Fruit fly (Drosophila melanogaster): ENCODE results near the gene fiz.

fiz gene

DNA sequence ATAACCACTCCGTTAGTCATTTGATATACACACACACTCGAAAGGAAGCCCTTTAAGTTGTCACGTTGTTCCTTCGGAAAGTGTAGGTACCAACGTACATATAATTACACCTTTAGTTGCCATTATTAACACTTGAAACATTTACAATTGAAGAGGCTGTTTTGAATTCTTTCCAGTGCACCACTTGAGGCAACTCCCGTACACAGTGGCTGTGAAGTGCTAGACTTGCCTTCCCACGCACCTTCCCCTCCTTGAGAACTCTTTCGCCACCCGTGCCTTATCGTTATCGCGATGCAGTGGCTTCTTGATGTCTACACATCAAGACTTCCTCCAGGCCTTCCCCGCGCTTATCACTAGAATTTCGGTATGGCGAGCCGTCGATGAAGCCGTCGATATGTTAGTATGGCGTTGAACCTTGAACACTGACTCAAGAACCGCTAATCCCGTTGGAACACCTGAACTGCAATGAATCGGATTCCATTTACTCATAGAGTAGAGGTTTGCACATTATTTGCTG lies 41.9 kb upstream of the fiz start:
- TF ChIP-seq pad (GFP tag; optimal IDR thresholded peaks at IDR 0.05), result peak; percentile 98
- TF ChIP-seq CG1620 (GFP tag; optimal IDR thresholded peaks at IDR 0.05), result no peak
- TF ChIP-seq ovo (GFP tag; optimal IDR thresholded peaks at IDR 0.05), result peak; percentile 1

DNA sequence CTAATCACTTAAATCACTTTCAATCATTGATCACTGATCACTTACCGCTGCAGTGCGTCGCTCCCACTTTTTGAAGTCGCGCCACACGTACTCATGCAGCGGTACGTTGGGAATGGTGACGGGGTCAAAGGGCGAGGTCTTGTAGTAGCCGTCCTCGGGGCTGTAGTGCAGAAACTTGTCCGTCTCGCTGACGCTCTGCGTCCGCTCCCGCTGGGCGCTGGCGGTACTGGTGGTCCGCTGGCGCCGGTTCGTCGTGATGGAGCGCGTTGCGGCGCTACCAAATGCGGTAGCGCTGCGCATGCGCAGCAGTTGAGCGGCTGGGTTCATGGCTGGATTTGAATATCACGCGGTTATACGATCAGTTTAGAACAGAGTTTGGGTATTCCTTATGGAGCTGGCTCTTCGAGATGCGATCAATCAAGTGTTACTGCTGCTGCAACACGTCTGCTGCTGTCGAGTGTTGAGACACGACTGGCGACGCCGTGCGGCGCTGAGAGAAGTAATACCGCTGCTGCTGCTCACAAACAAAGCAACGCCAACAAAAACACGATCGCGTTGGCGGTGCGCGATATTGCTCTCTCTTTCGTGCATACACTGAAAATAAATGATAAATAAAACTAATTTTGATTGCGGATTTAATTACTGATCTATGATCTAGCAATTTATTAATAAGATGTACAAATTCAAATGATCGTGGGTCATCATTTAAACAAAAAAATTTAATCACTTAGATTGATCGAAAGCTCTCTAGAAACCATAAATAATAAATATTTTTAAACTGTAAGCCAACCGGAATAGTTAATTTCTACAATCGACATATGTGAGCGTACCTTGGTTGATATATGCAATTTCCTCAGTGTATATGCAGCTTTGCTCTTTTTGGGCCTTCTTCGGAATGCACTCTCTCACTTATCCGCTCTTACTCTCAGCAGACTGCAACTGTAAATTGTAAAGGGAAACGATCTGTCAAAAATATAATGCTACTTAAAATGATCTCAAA lies 41.1 kb upstream of the fiz start:
- peak; percentile 90 for TF ChIP-seq CG5204 (GFP tag; optimal IDR thresholded peaks at IDR 0.05)
- TF ChIP-seq cnc (optimal IDR thresholded peaks at IDR 0.05), result no peak
- peak; percentile 88 for TF ChIP-seq CG7045 (GFP tag; optimal IDR thresholded peaks at IDR 0.05)
- TF ChIP-seq CG33017 (tag; optimal IDR thresholded peaks at IDR 0.05), result peak; percentile 92
- peak; percentile 93 for TF ChIP-seq CG14711 (tag; optimal IDR thresholded peaks at IDR 0.05)
- peak; percentile 85 for TF ChIP-seq Mnt (GFP tag; optimal IDR thresholded peaks at IDR 0.05)
- TF ChIP-seq tj (GFP tag; optimal IDR thresholded peaks at IDR 0.05), result peak; percentile 92
- TF ChIP-seq Hr96 (GFP tag; optimal IDR thresholded peaks at IDR 0.05), result peak; percentile 91
- TF ChIP-seq toe (GFP tag; optimal IDR thresholded peaks at IDR 0.05), result peak; percentile 79
- peak; percentile 99 for TF ChIP-seq CG11617 (GFP tag; optimal IDR thresholded peaks at IDR 0.05)
- TF ChIP-seq CG1620 (GFP tag; optimal IDR thresholded peaks at IDR 0.05), result peak; percentile 98
- TF ChIP-seq CG7101 (tag; optimal IDR thresholded peaks at IDR 0.05), result peak; percentile 97
- TF ChIP-seq pad (GFP tag; optimal IDR thresholded peaks at IDR 0.05), result no peak
- TF ChIP-seq CG12768 (GFP tag; optimal IDR thresholded peaks at IDR 0.05), result peak; percentile 90
- peak; percentile 61 for TF ChIP-seq Clk (GFP tag; optimal IDR thresholded peaks at IDR 0.05)
- TF ChIP-seq ovo (GFP tag; optimal IDR thresholded peaks at IDR 0.05), result peak; percentile 93
- TF ChIP-seq cic (GFP tag; optimal IDR thresholded peaks at IDR 0.05), result no peak
- TF ChIP-seq bab1 (GFP tag; optimal IDR thresholded peaks at IDR 0.05), result peak; percentile 99
- TF ChIP-seq kay (GFP tag; ENCODE audit: borderline replicate concordance), result peak; percentile 93
- TF ChIP-seq Crg-1 (GFP tag; optimal IDR thresholded peaks at IDR 0.05), result peak; percentile 96

DNA sequence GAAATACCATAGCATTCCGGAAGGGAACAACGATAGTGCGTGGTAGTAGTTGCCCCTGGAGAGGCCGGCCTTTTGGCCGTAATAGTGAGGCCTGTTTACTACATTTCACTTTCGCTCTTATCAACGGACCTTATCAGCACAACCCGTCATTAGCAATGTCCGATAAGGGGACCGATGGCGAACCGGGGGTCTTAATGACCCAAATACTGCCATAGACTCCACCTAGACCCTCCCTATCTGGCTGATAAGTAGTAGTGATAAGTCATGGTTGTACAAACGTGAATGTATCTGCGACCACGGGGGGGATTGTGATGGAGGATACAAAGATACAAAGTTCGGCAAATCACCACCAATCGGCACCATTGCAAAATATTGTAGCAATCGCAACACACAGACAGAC lies 39.7 kb upstream of the fiz start:
- no peak for TF ChIP-seq CG11617 (GFP tag; optimal IDR thresholded peaks at IDR 0.05)
- no peak for TF ChIP-seq Crg-1 (GFP tag; optimal IDR thresholded peaks at IDR 0.05)
- TF ChIP-seq CG1620 (GFP tag; optimal IDR thresholded peaks at IDR 0.05), result no peak
- peak; percentile 11 for TF ChIP-seq Hr96 (GFP tag; optimal IDR thresholded peaks at IDR 0.05)
- no peak for TF ChIP-seq CG5204 (GFP tag; optimal IDR thresholded peaks at IDR 0.05)
- peak; percentile 12 for TF ChIP-seq Mnt (GFP tag; optimal IDR thresholded peaks at IDR 0.05)

DNA sequence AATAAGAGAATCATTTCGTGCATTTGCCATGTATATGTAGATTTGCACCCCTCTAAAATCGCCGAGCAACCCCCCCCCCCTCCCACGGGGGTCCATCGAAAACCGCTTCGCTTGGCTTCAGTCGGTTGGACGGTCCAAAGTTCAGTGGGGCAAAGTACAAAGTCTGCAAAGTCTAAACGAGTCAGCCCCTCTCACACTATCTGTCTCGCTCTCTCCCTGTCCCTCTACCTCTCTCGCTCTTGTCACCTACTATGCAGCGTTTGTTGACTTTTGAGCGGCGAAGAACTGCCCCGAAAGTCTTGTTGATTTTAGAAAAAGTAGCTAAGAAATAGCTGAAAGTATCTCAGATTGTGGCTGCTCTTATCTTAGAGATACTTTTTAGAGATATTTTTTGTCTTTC lies 37.9 kb upstream of the fiz start:
- peak; percentile 73 for TF ChIP-seq ovo (GFP tag; optimal IDR thresholded peaks at IDR 0.05)
- TF ChIP-seq Hr96 (GFP tag; optimal IDR thresholded peaks at IDR 0.05), result peak; percentile 90
- peak; percentile 59 for TF ChIP-seq CG5204 (GFP tag; optimal IDR thresholded peaks at IDR 0.05)
- peak; percentile 72 for TF ChIP-seq CG33017 (tag; optimal IDR thresholded peaks at IDR 0.05)
- TF ChIP-seq CG7045 (GFP tag; optimal IDR thresholded peaks at IDR 0.05), result peak; percentile 79
- peak; percentile 53 for TF ChIP-seq Mnt (GFP tag; optimal IDR thresholded peaks at IDR 0.05)
- peak; percentile 58 for TF ChIP-seq Crg-1 (GFP tag; optimal IDR thresholded peaks at IDR 0.05)
- TF ChIP-seq cic (GFP tag; optimal IDR thresholded peaks at IDR 0.05), result peak; percentile 41
- peak; percentile 83 for TF ChIP-seq kay (GFP tag; ENCODE audit: borderline replicate concordance)
- peak; percentile 95 for TF ChIP-seq tj (GFP tag; optimal IDR thresholded peaks at IDR 0.05)
- TF ChIP-seq CG7101 (tag; optimal IDR thresholded peaks at IDR 0.05), result peak; percentile 67
- TF ChIP-seq CG11617 (GFP tag; optimal IDR thresholded peaks at IDR 0.05), result peak; percentile 85
- TF ChIP-seq cnc (optimal IDR thresholded peaks at IDR 0.05), result no peak
- peak; percentile 8 for TF ChIP-seq bab1 (GFP tag; optimal IDR thresholded peaks at IDR 0.05)
- peak; percentile 71 for TF ChIP-seq toe (GFP tag; optimal IDR thresholded peaks at IDR 0.05)
- peak; percentile 64 for TF ChIP-seq CG14711 (tag; optimal IDR thresholded peaks at IDR 0.05)
- peak; percentile 73 for TF ChIP-seq Clk (GFP tag; optimal IDR thresholded peaks at IDR 0.05)
- TF ChIP-seq pad (GFP tag; optimal IDR thresholded peaks at IDR 0.05), result peak; percentile 52
- peak; percentile 40 for TF ChIP-seq CG1620 (GFP tag; optimal IDR thresholded peaks at IDR 0.05)
- peak; percentile 99 for TF ChIP-seq CG12768 (GFP tag; optimal IDR thresholded peaks at IDR 0.05)

DNA sequence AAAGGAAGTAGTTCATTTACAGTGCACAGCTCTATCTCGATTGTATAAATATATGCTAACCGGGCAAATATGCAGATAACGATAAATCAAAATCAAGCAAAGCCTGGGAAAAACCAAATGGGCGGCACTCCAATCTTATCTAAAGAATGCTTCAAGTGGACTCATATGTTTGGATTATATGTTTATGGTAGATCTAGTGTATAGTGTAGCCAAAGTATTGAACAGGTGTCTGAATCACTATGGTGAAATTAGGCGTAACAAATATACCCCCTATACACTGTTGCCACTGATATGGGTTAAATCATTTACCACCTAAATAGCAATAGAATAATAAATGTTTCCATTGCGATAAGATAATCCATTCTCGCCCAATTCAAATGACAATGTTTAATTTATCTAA lies 37.0 kb upstream of the fiz start:
- TF ChIP-seq ovo (GFP tag; optimal IDR thresholded peaks at IDR 0.05) (no peak), CG7045 (GFP tag; optimal IDR thresholded peaks at IDR 0.05) (no peak), Clk (GFP tag; optimal IDR thresholded peaks at IDR 0.05) (no peak), CG5204 (GFP tag; optimal IDR thresholded peaks at IDR 0.05) (no peak), bab1 (GFP tag; optimal IDR thresholded peaks at IDR 0.05) (no peak), pad (GFP tag; optimal IDR thresholded peaks at IDR 0.05) (no peak), CG11617 (GFP tag; optimal IDR thresholded peaks at IDR 0.05) (no peak)

DNA sequence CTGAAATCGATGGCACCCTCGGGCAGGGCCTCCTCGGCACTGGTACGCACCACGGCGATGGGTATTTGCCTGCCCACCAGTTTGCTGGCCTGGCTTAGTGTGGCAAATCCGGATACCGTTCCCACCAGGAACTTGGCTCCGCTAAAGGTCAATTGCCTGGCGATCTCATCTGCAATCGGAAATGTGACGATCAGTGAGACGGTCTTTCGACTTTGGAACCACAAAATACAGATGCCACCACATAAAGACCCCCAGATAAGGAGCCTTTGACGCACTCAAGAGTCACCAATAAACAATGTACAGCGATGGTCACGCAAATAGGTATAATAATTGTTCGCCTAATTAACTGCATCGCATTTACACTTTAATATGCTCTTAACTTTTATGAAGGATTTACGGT lies 26.7 kb upstream of the fiz start:
- no peak for TF ChIP-seq CG14711 (tag; optimal IDR thresholded peaks at IDR 0.05)
- TF ChIP-seq tj (GFP tag; optimal IDR thresholded peaks at IDR 0.05), result no peak

Measured in whole organism, adult.